Worm (Caenorhabditis elegans) whole organism, late embryonic: ENCODE measurements around the gene ceeh-1.
A peak's percentile ranks its signal among the peaks of the same experiment; 100 is the strongest.

Source experiments
- C08G9.2 ChIP-seq: sonication (generic microtip); optimal IDR thresholded peaks from 2 replicates; lab custom pipeline; 2016; ENCODE audit warnings: mild to moderate bottlenecking, missing genetic modification characterization, moderate library complexity, missing compliant biosample characterization
- K02D7.2 ChIP-seq: sonication (generic microtip); optimal IDR thresholded peaks from 2 replicates; lab custom pipeline; 2017; ENCODE audit warnings: mild to moderate bottlenecking, missing genetic modification characterization, missing compliant biosample characterization
- ahr-1 ChIP-seq: sonication (generic microtip); optimal IDR thresholded peaks from 2 replicates; lab custom pipeline; 2016; ENCODE audit warnings: missing genetic modification characterization, missing compliant biosample characterization
- ceh-19 ChIP-seq: fragments of 200-800 bp; sonication (Bioruptor generic); optimal IDR thresholded peaks from 2 replicates; lab custom pipeline; 2018; ENCODE audit warnings: mild to moderate bottlenecking, missing genetic modification characterization, missing compliant biosample characterization
- ceh-2 ChIP-seq: sonication (generic microtip); optimal IDR thresholded peaks from 2 replicates; lab custom pipeline; 2016; ENCODE audit warnings: missing genotype, missing genetic modification characterization, missing compliant biosample characterization
- ceh-22 ChIP-seq: sonication (generic microtip); optimal IDR thresholded peaks from 2 replicates; lab custom pipeline; 2017; ENCODE audit warnings: missing biosample characterization, missing genetic modification characterization
- ceh-24 ChIP-seq: sonication (generic microtip); optimal IDR thresholded peaks from 2 replicates; lab custom pipeline; 2016; ENCODE audit warnings: mild to moderate bottlenecking, missing genetic modification characterization, missing compliant biosample characterization
- ceh-30 ChIP-seq: fragments of 150-350 bp; optimal IDR thresholded peaks from 2 replicates; lab custom pipeline; 2014; ENCODE audit warnings: missing biosample characterization, missing genetic modification characterization
- ceh-31 ChIP-seq: sonication (generic microtip); optimal IDR thresholded peaks from 2 replicates; lab custom pipeline; 2016; ENCODE audit warnings: missing genetic modification characterization, missing compliant biosample characterization
- ceh-34 ChIP-seq: sonication (generic microtip); optimal IDR thresholded peaks from 2 replicates; lab custom pipeline; 2016; ENCODE audit warnings: mild to moderate bottlenecking, missing genetic modification characterization, missing compliant biosample characterization
- ceh-48 ChIP-seq: sonication (generic microtip); optimal IDR thresholded peaks from 2 replicates; lab custom pipeline; 2016; ENCODE audit warnings: missing genetic modification characterization, inconsistent platforms, missing compliant biosample characterization
- ceh-6 ChIP-seq: fragments of 200-800 bp; sonication (Bioruptor generic); optimal IDR thresholded peaks from 2 replicates; lab custom pipeline; 2018; ENCODE audit warnings: mild to moderate bottlenecking, missing genetic modification characterization, missing compliant biosample characterization
- ceh-9 ChIP-seq: sonication (generic microtip); optimal IDR thresholded peaks from 2 replicates; lab custom pipeline; 2016; ENCODE audit warnings: mild to moderate bottlenecking, missing genetic modification characterization, inconsistent platforms, missing compliant biosample characterization
- che-1 ChIP-seq: sonication (generic microtip); optimal IDR thresholded peaks from 2 replicates; lab custom pipeline; 2016; ENCODE audit warnings: mild to moderate bottlenecking, missing genetic modification characterization, missing compliant biosample characterization
- dve-1 ChIP-seq: sonication (generic microtip); optimal IDR thresholded peaks from 2 replicates; lab custom pipeline; 2017; ENCODE audit warnings: antibody characterized with exemption, mild to moderate bottlenecking, missing genetic modification characterization, missing compliant biosample characterization
- elt-2 ChIP-seq: sonication (generic microtip); optimal IDR thresholded peaks from 2 replicates; lab custom pipeline; 2016; ENCODE audit warnings: missing genetic modification reagents, missing genetic modification characterization, missing compliant biosample characterization
- elt-4 ChIP-seq: sonication (generic microtip); optimal IDR thresholded peaks from 2 replicates; lab custom pipeline; 2016; ENCODE audit warnings: missing genetic modification characterization, missing compliant biosample characterization
- ets-4 ChIP-seq: sonication (generic microtip); optimal IDR thresholded peaks from 2 replicates; lab custom pipeline; 2016; ENCODE audit warnings: missing genetic modification characterization, missing compliant biosample characterization
- eyg-1 ChIP-seq: sonication (generic microtip); optimal IDR thresholded peaks from 2 replicates; lab custom pipeline; 2016; ENCODE audit warnings: missing genotype, missing genetic modification characterization, missing compliant biosample characterization
- fax-1 ChIP-seq: sonication (generic microtip); optimal IDR thresholded peaks from 2 replicates; lab custom pipeline; 2016; ENCODE audit warnings: missing genotype, missing genetic modification characterization, missing compliant biosample characterization
- fkh-10 ChIP-seq: fragments of 150-350 bp; optimal IDR thresholded peaks from 2 replicates; lab custom pipeline; 2014; ENCODE audit warnings: missing biosample characterization, missing genetic modification reagents, missing genetic modification characterization
- fkh-6 ChIP-seq: sonication (generic microtip); optimal IDR thresholded peaks from 2 replicates; lab custom pipeline; 2016; ENCODE audit warnings: missing genetic modification characterization, missing compliant biosample characterization
- hlh-13 ChIP-seq: fragments of 200-800 bp; sonication (Bioruptor generic); optimal IDR thresholded peaks from 2 replicates; lab custom pipeline; 2018; ENCODE audit warnings: mild to moderate bottlenecking, missing genetic modification characterization, missing compliant biosample characterization
- hlh-30 ChIP-seq: sonication (generic microtip); optimal IDR thresholded peaks from 2 replicates; lab custom pipeline; 2017; ENCODE audit warnings: antibody characterized with exemption, missing genetic modification characterization, missing compliant biosample characterization; ENCODE audit not compliant: insufficient read depth
- hlh-6 ChIP-seq: sonication (generic microtip); optimal IDR thresholded peaks from 2 replicates; lab custom pipeline; 2016; ENCODE audit warnings: missing genotype, missing genetic modification characterization, missing compliant biosample characterization
- lim-6 ChIP-seq: sonication (generic microtip); optimal IDR thresholded peaks from 2 replicates; lab custom pipeline; 2016; ENCODE audit warnings: missing genetic modification characterization, missing compliant biosample characterization
- lin-11 ChIP-seq: fragments of 200-800 bp; sonication (Bioruptor generic); optimal IDR thresholded peaks from 2 replicates; lab custom pipeline; 2018; ENCODE audit warnings: mild to moderate bottlenecking, missing genetic modification characterization, missing compliant biosample characterization
- nfya-1 ChIP-seq: sonication (generic microtip); optimal IDR thresholded peaks from 2 replicates; lab custom pipeline; 2017; ENCODE audit warnings: missing genetic modification characterization, mild to moderate bottlenecking, missing compliant biosample characterization, antibody characterized with exemption, moderate library complexity
- nhr-11 ChIP-seq: fragments of 150-350 bp; optimal IDR thresholded peaks from 2 replicates; lab custom pipeline; 2014; ENCODE audit warnings: missing biosample characterization, missing genetic modification characterization
- odd-2 ChIP-seq: sonication (generic microtip); optimal IDR thresholded peaks from 2 replicates; lab custom pipeline; 2017; ENCODE audit warnings: antibody characterized with exemption, mild to moderate bottlenecking, missing genetic modification characterization, missing compliant biosample characterization
- pax-1 ChIP-seq: fragments of 150-350 bp; optimal IDR thresholded peaks from 2 replicates; lab custom pipeline; 2014; ENCODE audit warnings: missing biosample characterization, missing genetic modification characterization
- pha-2 ChIP-seq: sonication (generic microtip); optimal IDR thresholded peaks from 2 replicates; lab custom pipeline; 2017; ENCODE audit warnings: mild to moderate bottlenecking, missing genetic modification characterization, missing compliant biosample characterization
- pqm-1 ChIP-seq: sonication (generic microtip); optimal IDR thresholded peaks from 2 replicates; lab custom pipeline; 2016; ENCODE audit warnings: missing genetic modification characterization, missing compliant biosample characterization
- ref-2 ChIP-seq: sonication (generic microtip); optimal IDR thresholded peaks from 2 replicates; lab custom pipeline; 2016; ENCODE audit warnings: missing genetic modification characterization, missing compliant biosample characterization
- sdc-2 ChIP-seq: sonication (generic microtip); optimal IDR thresholded peaks from 2 replicates; lab custom pipeline; 2016; ENCODE audit warnings: missing genotype, missing genetic modification characterization, missing compliant biosample characterization
- sox-2 ChIP-seq: fragments of 200-800 bp; sonication (Bioruptor generic); IDR thresholded peaks from 2 replicates; pipeline ENCODE4 v1.3.6; 2022; ENCODE audit warnings: missing genetic modification reagents, missing genetic modification characterization, missing compliant biosample characterization
- syd-9 ChIP-seq: sonication (generic microtip); optimal IDR thresholded peaks from 2 replicates; lab custom pipeline; 2016; ENCODE audit warnings: mild to moderate bottlenecking, missing genetic modification characterization, moderate library complexity, missing compliant biosample characterization
- tbx-2 ChIP-seq: sonication (generic microtip); optimal IDR thresholded peaks from 2 replicates; lab custom pipeline; 2016; ENCODE audit warnings: missing genetic modification characterization, missing compliant biosample characterization
- tbx-7 ChIP-seq: sonication (generic microtip); optimal IDR thresholded peaks from 2 replicates; lab custom pipeline; 2016; ENCODE audit warnings: missing genotype, missing genetic modification characterization, missing compliant biosample characterization
- unc-3 ChIP-seq, 2 experiments: fragments of 200-800 bp in 1 of 2; sonication (Bioruptor generic) in 1 of 2; sonication (generic microtip) in 1 of 2; conservative IDR thresholded peaks in 1 of 2; optimal IDR thresholded peaks in 1 of 2; 2 replicates each; pipeline versions ENCODE4 v1.3.6 to Lab custom; 2016 to 2022; ENCODE audit warnings: missing compliant biosample characterization in 2 of 2, missing genetic modification characterization in 2 of 2, missing genetic modification reagents in 1 of 2
- unc-42 ChIP-seq: sonication (generic microtip); optimal IDR thresholded peaks from 2 replicates; lab custom pipeline; 2016; ENCODE audit warnings: missing genotype, missing genetic modification characterization, missing compliant biosample characterization
- unc-55 ChIP-seq: sonication (generic microtip); optimal IDR thresholded peaks from 2 replicates; lab custom pipeline; 2017; ENCODE audit warnings: missing biosample characterization, missing genetic modification reagents, missing genetic modification characterization
- unc-86 ChIP-seq: sonication (generic microtip); optimal IDR thresholded peaks from 2 replicates; lab custom pipeline; 2016; ENCODE audit warnings: missing genetic modification characterization, missing compliant biosample characterization
- zip-5 ChIP-seq: sonication (generic microtip); optimal IDR thresholded peaks from 2 replicates; lab custom pipeline; 2016; ENCODE audit warnings: missing genetic modification characterization, missing compliant biosample characterization

The ceeh-1 gene

ce11 chrIII:793595-793994 lies 38.5 kb downstream of the ceeh-1 start, which contains the start of gene snt-2 (continued):
- TF ChIP-seq eyg-1 (tag; lab: Kevin White, UChicago) (no peak), elt-4 (tag; lab: Kevin White, UChicago) (no peak), hlh-13 (GFP tag; lab: Kevin White, UChicago) (no peak), ceh-2 (tag; lab: Kevin White, UChicago) (peak; percentile 17), ceh-19 (no peak), hlh-6 (tag; lab: Kevin White, UChicago) (no peak), ceh-30 (tag; lab: Kevin White, UChicago) (no peak), unc-55 (GFP tag; lab: Kevin White, UChicago) (no peak), ceh-31 (tag; lab: Kevin White, UChicago) (peak; percentile 59), lin-11 (tag; lab: Kevin White, UChicago) (no peak), unc-86 (tag; lab: Kevin White, UChicago) (no peak), ceh-6 (no peak), nhr-11 (tag; lab: Kevin White, UChicago) (no peak), dve-1 (no peak), ceh-22 (tag; lab: Kevin White, UChicago) (no peak), ceh-24 (tag; lab: Kevin White, UChicago) (no peak), pha-2 (tag; lab: Kevin White, UChicago) (no peak), hlh-30 (tag; lab: Kevin White, UChicago) (peak; percentile 65), ceh-34 (tag; lab: Kevin White, UChicago) (no peak), C08G9.2 (no peak), syd-9 (tag; lab: Kevin White, UChicago) (no peak), unc-3 (GFP tag; conservative IDR thresholded peaks at IDR 0.05; lab: Robert Waterston, UW) (no peak), unc-3 (tag; optimal IDR thresholded peaks at IDR 0.05; lab: Kevin White, UChicago) (no peak), ref-2 (tag; lab: Kevin White, UChicago) (no peak), tbx-2 (tag; lab: Kevin White, UChicago) (peak; percentile 16), fkh-6 (tag; lab: Kevin White, UChicago) (no peak)

ce11 chrIII:790591-790990 lies 41.5 kb downstream of the ceeh-1 start:
- no peak for TF ChIP-seq elt-2 (tag; lab: Kevin White, UChicago)
- no peak for TF ChIP-seq ceh-34 (tag; lab: Kevin White, UChicago)
- TF ChIP-seq unc-42 = no peak
- TF ChIP-seq zip-5 (tag; lab: Kevin White, UChicago) = no peak

- TF ChIP-seq unc-3 (GFP tag; conservative IDR thresholded peaks at IDR 0.05; lab: Robert Waterston, UW) (no peak), unc-3 (tag; optimal IDR thresholded peaks at IDR 0.05; lab: Kevin White, UChicago) (no peak), pax-1 (tag; lab: Kevin White, UChicago) (peak; percentile 17)
- TF ChIP-seq, all 69 proteins: peak for 1
These were observed 42.5 kb downstream of the ceeh-1 start for ce11 chrIII:789604-790003.

ce11 chrIII:783254-783753 lies 48.8 kb downstream of the ceeh-1 start, which contains the start of the genes dagl-2 and ppm-1.G:
TSS of gene dagl-2 (minus strand) at chrIII:783305.
TSS of gene ppm-1.G (plus strand) at chrIII:783703.
- TF ChIP-seq ceh-9 = no peak
- peak; percentile 71 for TF ChIP-seq elt-2 (tag; lab: Kevin White, UChicago)
- no peak for TF ChIP-seq ceh-48 (tag; lab: Kevin White, UChicago)
- TF ChIP-seq elt-4 (tag; lab: Kevin White, UChicago) = no peak
- no peak for TF ChIP-seq nhr-11 (tag; lab: Kevin White, UChicago)
- TF ChIP-seq pha-2 (tag; lab: Kevin White, UChicago) = no peak
- TF ChIP-seq che-1 (tag; lab: Kevin White, UChicago) = no peak
- 0 out of 2 replicates have a peak, but pooled peaks have one; percentile 36 for TF ChIP-seq unc-3 (GFP tag; conservative IDR thresholded peaks at IDR 0.05; lab: Robert Waterston, UW)
- TF ChIP-seq unc-3 (tag; optimal IDR thresholded peaks at IDR 0.05; lab: Kevin White, UChicago) = peak; percentile 23
- no peak for TF ChIP-seq odd-2 (tag; lab: Kevin White, UChicago)
- no peak for TF ChIP-seq hlh-30 (tag; lab: Kevin White, UChicago)
- peak; percentile 7 for TF ChIP-seq pqm-1
- TF ChIP-seq nfya-1 (tag; lab: Kevin White, UChicago) = peak; percentile 42
- TF ChIP-seq lim-6 (tag; lab: Kevin White, UChicago) = peak; percentile 39
- TF ChIP-seq syd-9 (tag; lab: Kevin White, UChicago) = no peak
- TF ChIP-seq K02D7.2 = no peak
- no peak for TF ChIP-seq ceh-6
- TF ChIP-seq ceh-30 (tag; lab: Kevin White, UChicago) = no peak
- TF ChIP-seq tbx-7 (tag; lab: Kevin White, UChicago) = peak; percentile 53
- peak; percentile 55 for TF ChIP-seq zip-5 (tag; lab: Kevin White, UChicago)
- TF ChIP-seq sox-2 = no peak
- TF ChIP-seq ets-4 (tag; lab: Kevin White, UChicago) = peak; percentile 63
- TF ChIP-seq fkh-10 (GFP tag; lab: Kevin White, UChicago) = no peak
- no peak for TF ChIP-seq ahr-1 (tag; lab: Kevin White, UChicago)
- TF ChIP-seq sdc-2 (tag; lab: Kevin White, UChicago) = peak; percentile 23
- peak; percentile 81 for TF ChIP-seq C08G9.2
- peak; percentile 59 for TF ChIP-seq fax-1 (tag; lab: Kevin White, UChicago)
- TF ChIP-seq pax-1 (tag; lab: Kevin White, UChicago) = peak; percentile 41
- peak; percentile 84 for TF ChIP-seq tbx-2 (tag; lab: Kevin White, UChicago)
